Worm (Caenorhabditis elegans) whole organism, L4/young adult: ENCODE data around the gene tbx-8.

Experiments
- dao-5 ChIP-seq: sonication (generic microtip); optimal IDR thresholded peaks from 2 replicates; lab custom pipeline; 2016; ENCODE audit warnings: missing genotype, missing genetic modification characterization, moderate library complexity, missing compliant biosample characterization
- him-1 ChIP-seq: sonication (generic microtip); optimal IDR thresholded peaks from 2 replicates; lab custom pipeline; 2016; ENCODE audit warnings: missing genotype, missing genetic modification reagents, missing genetic modification characterization, missing compliant biosample characterization

DNA sequence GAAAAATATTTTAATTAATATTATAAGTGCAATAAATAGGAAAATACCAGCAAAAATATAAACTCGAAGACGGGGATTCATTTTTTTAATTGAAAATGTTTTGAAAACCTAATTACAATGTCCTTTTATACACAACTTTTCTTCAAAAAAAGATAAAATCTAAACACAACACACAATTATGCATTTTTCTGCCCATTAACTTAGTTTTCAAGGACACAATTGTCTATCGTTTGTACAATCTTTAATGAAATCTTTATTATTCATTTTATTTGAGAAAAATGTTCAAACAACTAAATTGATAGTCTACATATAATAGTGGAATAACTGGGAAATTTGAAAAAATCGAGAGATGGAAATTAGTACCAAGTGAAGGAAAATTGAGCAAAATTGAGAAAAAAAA, 41.1 kb upstream of the tbx-8 start, which contains the start of gene T07A5.1:
- TF ChIP-seq him-1: no peak
- no peak for TF ChIP-seq dao-5 (tag; lab: Kevin White, UChicago)
